Fruit fly (Drosophila melanogaster) Kc167 (cell line): ENCODE results near the gene PolA1.

Experiments
- h ChIP-seq: fragments of >200 bp; optimal IDR thresholded peaks from 3 replicates; lab custom pipeline; 2018; ENCODE audit warnings: missing external identifiers
- psq ChIP-seq: fragments of >200 bp; optimal IDR thresholded peaks from 2 replicates; lab custom pipeline; 2017; ENCODE audit warnings: missing external identifiers

DNA sequence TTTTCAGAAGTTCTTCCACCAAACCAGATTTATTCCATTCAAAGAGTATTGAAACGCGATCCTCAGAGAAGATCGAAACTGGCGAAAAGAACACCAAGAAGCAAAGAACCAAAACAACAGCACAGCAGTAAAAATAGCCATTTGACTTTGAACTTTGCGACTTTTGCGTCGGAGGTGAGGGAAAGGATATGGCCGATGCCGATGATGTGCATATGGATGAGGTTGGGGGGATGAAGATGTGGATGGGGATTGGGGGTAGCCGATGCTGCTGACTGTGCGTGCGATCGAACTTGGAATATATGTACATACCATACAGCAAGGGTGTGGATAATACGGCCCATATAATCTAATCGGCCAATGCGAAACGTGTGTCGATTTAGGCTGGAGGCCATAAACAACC lies 18.1 kb downstream of the PolA1 start:
- TF ChIP-seq h (lab: Kevin White, UChicago) (no peak), psq (lab: Kevin White, UChicago) (no peak)
